Worm (Caenorhabditis elegans) whole organism, L3 larva: ENCODE measurements around the gene pacl-1.

Source experiments
- ZK546.5 ChIP-seq: sonication (generic microtip); optimal IDR thresholded peaks from 2 replicates; lab custom pipeline; 2017; ENCODE audit warnings: missing biosample characterization, missing genetic modification characterization
- ama-1 ChIP-seq: fragments of 150-350 bp; optimal IDR thresholded peaks from 2 replicates; lab custom pipeline; 2018
- ceh-9 ChIP-seq: sonication (generic microtip); optimal IDR thresholded peaks from 2 replicates; lab custom pipeline; 2018; ENCODE audit warnings: missing biosample characterization, missing genetic modification characterization
- daf-12 ChIP-seq: fragments of 150-350 bp; optimal IDR thresholded peaks from 2 replicates; lab custom pipeline; 2014; ENCODE audit warnings: missing biosample characterization, missing genetic modification reagents, missing genetic modification characterization
- egl-27 ChIP-seq: sonication (generic microtip); optimal IDR thresholded peaks from 4 replicates; lab custom pipeline; 2017; ENCODE audit warnings: missing biosample characterization, missing genetic modification reagents, missing genetic modification characterization
- egl-5 ChIP-seq: fragments of 150-350 bp; optimal IDR thresholded peaks from 2 replicates; lab custom pipeline; 2017; ENCODE audit warnings: missing biosample characterization, missing genetic modification reagents, missing genetic modification characterization, inconsistent platforms
- elt-2 ChIP-seq: sonication (generic microtip); optimal IDR thresholded peaks from 2 replicates; lab custom pipeline; 2016; ENCODE audit warnings: missing genetic modification reagents, mild to moderate bottlenecking, missing genetic modification characterization, missing compliant biosample characterization
- elt-3 ChIP-seq, 3 experiments: fragments of 150-350 bp in 1 of 3; sonication (generic microtip) in 2 of 3; optimal IDR thresholded peaks; 2 replicates in 2 of 3; 4 replicates in 1 of 3; lab custom pipeline; 2014 to 2017; ENCODE audit warnings: missing biosample characterization in 3 of 3, missing genetic modification characterization in 3 of 3
- eor-1 ChIP-seq, 2 experiments: fragments of 150-350 bp; optimal IDR thresholded peaks; 2 replicates each; lab custom pipeline; 2014 to 2018; ENCODE audit warnings: missing biosample characterization in 2 of 2, missing genetic modification characterization in 2 of 2
- fkh-10 ChIP-seq: sonication (generic microtip); optimal IDR thresholded peaks from 2 replicates; lab custom pipeline; 2017; ENCODE audit warnings: missing biosample characterization, missing genetic modification reagents, missing genetic modification characterization
- fos-1 ChIP-seq: fragments of 150-350 bp; optimal IDR thresholded peaks from 2 replicates; lab custom pipeline; 2014; ENCODE audit warnings: missing biosample characterization, missing genetic modification characterization
- hmg-11 ChIP-seq: sonication (generic microtip); optimal IDR thresholded peaks from 2 replicates; lab custom pipeline; 2016; ENCODE audit warnings: missing genetic modification characterization, missing compliant biosample characterization
- jun-1 ChIP-seq: fragments of 150-350 bp; optimal IDR thresholded peaks from 2 replicates; lab custom pipeline; 2014; ENCODE audit warnings: missing biosample characterization, missing genetic modification reagents, missing genetic modification characterization
- lsy-12 ChIP-seq: sonication (generic microtip); optimal IDR thresholded peaks from 2 replicates; lab custom pipeline; 2016; ENCODE audit warnings: mild to moderate bottlenecking, missing genetic modification characterization, missing compliant biosample characterization
- mdl-1 ChIP-seq: fragments of 150-350 bp; optimal IDR thresholded peaks from 2 replicates; lab custom pipeline; 2014; ENCODE audit warnings: missing biosample characterization, missing genetic modification characterization
- mml-1 ChIP-seq: fragments of 150-350 bp; sonication (generic microtip); optimal IDR thresholded peaks from 3 replicates; lab custom pipeline; 2014; ENCODE audit warnings: missing biosample characterization, missing genetic modification characterization
- nfya-1 ChIP-seq: sonication (generic microtip); optimal IDR thresholded peaks from 2 replicates; lab custom pipeline; 2017; ENCODE audit warnings: missing genetic modification characterization, mild to moderate bottlenecking, missing compliant biosample characterization, antibody characterized with exemption, moderate library complexity; ENCODE audit not compliant: insufficient read depth
- nhr-12 ChIP-seq: fragments of 150-350 bp; optimal IDR thresholded peaks from 2 replicates; lab custom pipeline; 2014; ENCODE audit warnings: missing biosample characterization, missing genetic modification characterization
- nhr-23 ChIP-seq: fragments of 150-350 bp; optimal IDR thresholded peaks from 2 replicates; lab custom pipeline; 2014; ENCODE audit warnings: missing biosample characterization, missing genetic modification reagents, missing genetic modification characterization
- nhr-237 ChIP-seq: fragments of 150-350 bp; optimal IDR thresholded peaks from 2 replicates; lab custom pipeline; 2014; ENCODE audit warnings: missing biosample characterization, missing genetic modification characterization
- nhr-25 ChIP-seq: sonication (generic microtip); optimal IDR thresholded peaks from 2 replicates; lab custom pipeline; 2017; ENCODE audit warnings: missing biosample characterization, missing genetic modification characterization
- nhr-28 ChIP-seq: fragments of 150-350 bp; optimal IDR thresholded peaks from 2 replicates; lab custom pipeline; 2014; ENCODE audit warnings: missing biosample characterization, missing genetic modification characterization
- nhr-43 ChIP-seq: sonication (generic microtip); optimal IDR thresholded peaks from 2 replicates; lab custom pipeline; 2016; ENCODE audit warnings: mild to moderate bottlenecking, missing genetic modification characterization, missing compliant biosample characterization; ENCODE audit not compliant: poor library complexity, severe bottlenecking
- nhr-76 ChIP-seq: fragments of 150-350 bp; sonication (generic microtip); optimal IDR thresholded peaks from 5 replicates; lab custom pipeline; 2014; ENCODE audit warnings: missing biosample characterization, missing genetic modification characterization
- nhr-77 ChIP-seq: fragments of 150-350 bp; optimal IDR thresholded peaks from 2 replicates; lab custom pipeline; 2014; ENCODE audit warnings: missing biosample characterization, missing genetic modification characterization
- pha-4 ChIP-seq: fragments of 150-350 bp; optimal IDR thresholded peaks from 2 replicates; lab custom pipeline; 2014; ENCODE audit warnings: missing biosample characterization, missing genetic modification reagents, missing genetic modification characterization
- pqm-1 ChIP-seq: fragments of 150-350 bp; optimal IDR thresholded peaks from 2 replicates; lab custom pipeline; 2017; ENCODE audit warnings: missing biosample characterization, missing genetic modification characterization, inconsistent platforms
- skn-1 ChIP-seq: fragments of 150-350 bp; optimal IDR thresholded peaks from 2 replicates; lab custom pipeline; 2014; ENCODE audit warnings: missing biosample characterization, missing genetic modification characterization
- snpc-4 ChIP-seq: fragments of 150-350 bp; optimal IDR thresholded peaks from 2 replicates; lab custom pipeline; 2014; ENCODE audit warnings: missing biosample characterization, missing genetic modification characterization
- tbx-2 ChIP-seq: sonication (generic microtip); optimal IDR thresholded peaks from 2 replicates; lab custom pipeline; 2016; ENCODE audit warnings: mild to moderate bottlenecking, missing genetic modification characterization, missing compliant biosample characterization
- unc-39 ChIP-seq: sonication (generic microtip); optimal IDR thresholded peaks from 4 replicates; lab custom pipeline; 2017; ENCODE audit warnings: missing biosample characterization, missing genetic modification characterization
- unc-62 ChIP-seq: fragments of 150-350 bp; sonication (generic microtip); optimal IDR thresholded peaks from 4 replicates; lab custom pipeline; 2014; ENCODE audit warnings: missing biosample characterization, missing genetic modification reagents, missing genetic modification characterization
- ztf-11 ChIP-seq: fragments of 150-350 bp; optimal IDR thresholded peaks from 2 replicates; lab custom pipeline; 2014; ENCODE audit warnings: missing biosample characterization, missing genetic modification characterization

Gene pacl-1

DNA sequence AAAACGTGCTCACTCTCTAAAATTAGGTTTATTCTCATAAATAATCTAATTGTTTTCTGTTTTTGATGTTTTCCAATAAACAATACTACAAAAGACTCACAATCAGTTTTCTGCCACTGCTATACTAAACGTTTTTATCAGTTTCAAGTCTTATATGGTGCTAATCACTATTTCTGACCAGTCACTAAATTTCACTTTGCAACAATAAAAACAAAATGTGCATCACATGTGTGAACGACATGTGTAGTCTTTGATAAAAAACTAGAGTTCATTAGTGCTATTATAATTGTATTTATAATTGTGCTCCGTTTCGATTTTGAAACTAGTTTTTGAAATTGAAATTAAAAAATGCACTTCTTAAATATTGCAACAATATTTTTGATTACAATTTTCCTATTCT is 2.7 kb upstream of the pacl-1 start, which contains the start of gene cyp-37B1:
Gene cyp-37B1, plus strand, starts transcription at position 199 of the 400 bp plus-strand sequence.
- TF ChIP-seq jun-1 (tag; lab: Kevin White, UChicago), result peak; percentile 10
- TF ChIP-seq unc-62 (GFP tag; lab: Kevin White, UChicago), result no peak
- TF ChIP-seq pha-4 (tag; lab: Kevin White, UChicago), result peak; percentile 73
- TF ChIP-seq pqm-1 (tag; lab: Kevin White, UChicago), result peak; percentile 97
- no peak for TF ChIP-seq nfya-1 (tag; lab: Kevin White, UChicago)
- TF ChIP-seq elt-2 (tag; lab: Kevin White, UChicago), result peak; percentile 93

DNA sequence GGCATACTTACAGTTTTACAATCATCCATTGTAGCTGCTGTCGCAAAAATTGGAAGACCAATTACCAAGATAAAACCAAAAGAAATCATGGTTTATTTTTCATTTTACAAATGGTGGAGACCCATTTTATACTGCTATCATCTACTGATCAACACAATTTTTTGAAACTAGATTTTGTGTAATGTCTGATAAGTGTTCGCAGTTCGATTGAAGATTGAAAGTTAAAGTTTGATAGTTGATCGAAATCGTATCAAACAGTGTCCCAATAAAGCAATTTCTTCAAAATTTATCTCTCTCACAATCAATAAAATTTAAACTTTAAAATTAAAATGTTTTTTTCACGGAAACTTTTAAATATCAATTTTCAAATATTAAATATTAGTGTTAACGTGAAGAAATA is 4.1 kb downstream of the pacl-1 start, which contains the start of gene T13F3.6:
Gene T13F3.6, minus strand, starts transcription at position 101 of the 400 bp plus-strand sequence.
- TF ChIP-seq nhr-28 (tag; lab: Kevin White, UChicago), result no peak
- TF ChIP-seq egl-27 (tag; lab: Kevin White, UChicago), result no peak

DNA sequence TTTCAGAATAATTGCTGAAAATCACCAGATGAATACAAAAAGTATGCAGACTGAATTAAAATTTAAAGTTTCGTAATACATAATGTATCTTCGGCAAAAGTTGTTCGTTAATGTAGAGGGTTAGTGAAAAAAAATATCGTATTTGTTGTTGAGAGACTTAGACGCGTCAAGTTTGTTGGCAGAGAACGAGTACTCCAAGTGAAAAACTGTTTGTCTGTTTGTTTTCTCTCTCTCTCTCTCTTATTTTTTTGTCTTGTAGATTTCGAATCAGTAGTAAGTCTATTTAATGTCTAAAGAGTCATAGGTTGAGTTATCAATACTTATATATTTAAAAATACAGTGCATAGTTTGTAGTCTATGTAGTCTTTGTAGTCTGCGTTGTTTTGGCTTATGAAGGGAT is 5.7 kb downstream of the pacl-1 start, which contains the start of the genes fbxa-2 and T13F3.8:
Gene fbxa-2, minus strand, starts transcription at position 101 of the 400 bp plus-strand sequence.
Gene T13F3.8, plus strand, starts transcription at position 245 of the 400 bp plus-strand sequence.
- TF ChIP-seq tbx-2 (tag; lab: Kevin White, UChicago), result no peak
- TF ChIP-seq pha-4 (tag; lab: Kevin White, UChicago), result peak; percentile 38
- TF ChIP-seq ztf-11 (tag; lab: Kevin White, UChicago), result no peak
- TF ChIP-seq, all 47 proteins: peak for 1

DNA sequence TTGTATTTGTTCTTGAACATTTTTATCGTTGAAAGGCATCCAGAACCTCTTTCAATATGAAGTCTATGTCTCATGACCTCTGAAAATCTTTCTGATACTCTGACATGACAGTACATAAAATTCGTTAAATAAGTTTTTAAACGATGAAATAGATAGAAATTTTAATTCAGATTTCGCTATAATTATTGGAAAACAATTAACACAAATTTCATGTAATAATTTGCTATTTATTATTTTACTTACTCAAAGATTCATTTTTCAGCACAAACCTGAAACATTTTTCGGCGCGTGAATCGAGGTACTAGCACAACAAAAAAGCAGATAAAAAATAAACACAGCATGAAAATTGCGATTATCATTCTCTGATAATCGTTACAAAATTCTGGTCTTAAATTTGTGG is 8.7 kb downstream of the pacl-1 start, which contains the start of gene T13F3.4:
Gene T13F3.4, minus strand, starts transcription at position 101 of the 400 bp plus-strand sequence.
- TF ChIP-seq eor-1 (tag; optimal IDR thresholded peaks at IDR 0.05; lab: Kevin White, UChicago), result no peak
- TF ChIP-seq mml-1, result no peak
- TF ChIP-seq ceh-9 (tag; lab: Kevin White, UChicago), result no peak
- no peak for TF ChIP-seq snpc-4 (tag; lab: Kevin White, UChicago)
- no peak for TF ChIP-seq elt-3 (tag; optimal IDR thresholded peaks at IDR 0.05; lab: Kevin White, UChicago)
- no peak for TF ChIP-seq unc-62 (GFP tag; lab: Kevin White, UChicago)
- TF ChIP-seq egl-5 (tag; lab: Kevin White, UChicago), result no peak
- no peak for TF ChIP-seq nfya-1 (tag; lab: Kevin White, UChicago)
- TF ChIP-seq nhr-77 (tag; lab: Kevin White, UChicago), result no peak
- no peak for TF ChIP-seq pqm-1 (tag; lab: Kevin White, UChicago)
- TF ChIP-seq lsy-12 (tag; lab: Kevin White, UChicago), result no peak
- TF ChIP-seq daf-12 (tag; lab: Kevin White, UChicago), result no peak
- TF ChIP-seq, all 47 proteins: peak for 0

DNA sequence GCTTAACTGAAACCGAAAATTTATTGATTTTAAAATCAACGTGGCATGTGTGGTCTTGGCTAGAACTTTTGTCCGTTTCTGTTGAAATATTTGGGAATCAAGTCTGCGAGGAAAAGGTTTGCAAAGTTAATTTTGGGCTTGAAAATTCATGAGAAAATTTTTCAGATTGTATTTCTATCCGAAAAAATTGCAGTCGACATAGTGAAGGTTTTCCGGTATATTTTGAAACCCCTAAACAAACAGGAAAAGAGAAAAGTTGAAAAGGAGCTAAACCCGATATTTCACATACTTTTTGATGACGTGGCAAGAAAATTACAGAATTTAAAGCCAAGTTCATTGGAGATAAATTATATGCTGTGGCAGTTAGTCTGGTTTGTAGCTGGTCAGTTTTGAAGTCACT is 15.6 kb downstream of the pacl-1 start, which contains the start of gene nhr-127:
Gene nhr-127, plus strand, starts transcription at position 301 of the 400 bp plus-strand sequence.
- TF ChIP-seq eor-1 (tag; optimal IDR thresholded peaks at IDR 0.05; lab: Kevin White, UChicago), result no peak
- TF ChIP-seq unc-39 (tag; lab: Kevin White, UChicago), result no peak
- no peak for TF ChIP-seq skn-1
- TF ChIP-seq nhr-12 (tag; lab: Kevin White, UChicago), result no peak
- no peak for TF ChIP-seq nhr-43 (tag; lab: Kevin White, UChicago)
- TF ChIP-seq mdl-1 (tag; lab: Kevin White, UChicago), result no peak
- TF ChIP-seq egl-27 (tag; lab: Kevin White, UChicago), result no peak
- no peak for TF ChIP-seq pqm-1 (tag; lab: Kevin White, UChicago)
- TF ChIP-seq fkh-10 (GFP tag; lab: Kevin White, UChicago), result no peak
- no peak for TF ChIP-seq egl-5 (tag; lab: Kevin White, UChicago)
- TF ChIP-seq, all 47 proteins: peak for 0

DNA sequence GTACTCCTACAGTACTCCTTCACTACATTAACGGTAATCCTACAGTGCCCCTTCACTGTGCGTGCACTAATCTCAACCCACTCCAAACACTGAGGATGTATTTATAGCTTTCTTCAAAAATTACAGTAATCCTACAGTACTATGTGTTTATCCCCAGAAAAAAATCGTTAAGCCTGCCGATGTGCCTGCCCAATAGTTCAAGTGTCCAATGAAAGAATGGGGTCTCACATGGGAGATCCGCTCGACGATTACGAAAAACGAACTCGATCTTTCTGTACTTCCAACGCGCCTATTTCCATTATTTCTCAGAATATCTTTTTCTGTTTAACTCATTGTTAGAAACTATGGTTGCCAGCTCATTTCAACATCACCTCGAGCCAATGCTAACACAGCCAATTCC is 17.1 kb downstream of the pacl-1 start, which contains the start of gene nhr-218:
Gene nhr-218, plus strand, starts transcription at position 301 of the 400 bp plus-strand sequence.
- TF ChIP-seq ZK546.5, result no peak
- no peak for TF ChIP-seq nhr-12 (tag; lab: Kevin White, UChicago)
- no peak for TF ChIP-seq egl-5 (tag; lab: Kevin White, UChicago)
- no peak for TF ChIP-seq hmg-11 (tag; lab: Kevin White, UChicago)
- no peak for TF ChIP-seq fos-1 (tag; lab: Kevin White, UChicago)
- TF ChIP-seq ztf-11 (tag; lab: Kevin White, UChicago), result no peak
- TF ChIP-seq ama-1 (lab: Kevin White, UChicago), result no peak
- no peak for TF ChIP-seq elt-2 (tag; lab: Kevin White, UChicago)
- TF ChIP-seq nhr-25, result no peak
- no peak for TF ChIP-seq unc-39 (tag; lab: Kevin White, UChicago)
- TF ChIP-seq nhr-76 (tag; lab: Kevin White, UChicago), result no peak
- TF ChIP-seq nhr-237 (tag; lab: Kevin White, UChicago), result no peak
- TF ChIP-seq snpc-4 (tag; lab: Kevin White, UChicago), result no peak
- TF ChIP-seq lsy-12 (tag; lab: Kevin White, UChicago), result no peak
- no peak for TF ChIP-seq egl-27 (tag; lab: Kevin White, UChicago)
- TF ChIP-seq nhr-23 (tag; lab: Kevin White, UChicago), result no peak
